Fruit fly (Drosophila melanogaster) whole organism, embryonic: ENCODE results near the gene Moe.

Experiments
- Bteb2 ChIP-seq: fragments of 200-800 bp; sonication (Bioruptor generic); optimal IDR thresholded peaks from 2 replicates; lab custom pipeline; 2016; ENCODE audit warnings: missing biosample characterization, missing genetic modification characterization
- CG10267 ChIP-seq: fragments of 200-800 bp; sonication (Bioruptor generic); optimal IDR thresholded peaks from 2 replicates; lab custom pipeline; 2018; ENCODE audit warnings: missing biosample characterization, mild to moderate bottlenecking, missing genetic modification characterization, moderate library complexity
- CG10366 ChIP-seq: fragments of 200-800 bp; sonication (Bioruptor generic); IDR thresholded peaks from 2 replicates; pipeline ENCODE4 v1.3.6; 2022; ENCODE audit warnings: missing biosample characterization, missing genetic modification characterization
- CG11696 ChIP-seq: fragments of 200-800 bp; sonication (Bioruptor generic); IDR thresholded peaks from 2 replicates; pipeline ENCODE4 v1.3.6; 2022; ENCODE audit warnings: missing biosample characterization, missing genetic modification characterization
- CG12391 ChIP-seq: fragments of 200-800 bp; sonication (Bioruptor generic); optimal IDR thresholded peaks from 3 replicates; lab custom pipeline; 2018; ENCODE audit warnings: missing biosample characterization, mild to moderate bottlenecking, missing genetic modification characterization, moderate library complexity
- CG12659 ChIP-seq: fragments of 200-800 bp; sonication (Bioruptor generic); optimal IDR thresholded peaks from 3 replicates; lab custom pipeline; 2017; ENCODE audit warnings: mild to moderate bottlenecking, missing biosample characterization, missing genetic modification reagents, missing genetic modification characterization
- CG14710 ChIP-seq: fragments of 200-800 bp; sonication (Bioruptor generic); optimal IDR thresholded peaks from 3 replicates; lab custom pipeline; 2019; ENCODE audit warnings: missing biosample characterization, mild to moderate bottlenecking, missing genetic modification characterization, moderate library complexity
- CG1602 ChIP-seq: fragments of 200-800 bp; sonication (Bioruptor generic); optimal IDR thresholded peaks from 3 replicates; lab custom pipeline; 2016; ENCODE audit warnings: missing biosample characterization, missing genetic modification characterization
- CG17361 ChIP-seq: fragments of 200-800 bp; sonication (Bioruptor generic); IDR thresholded peaks from 3 replicates; pipeline ENCODE4 v1.3.6; 2022; ENCODE audit warnings: missing biosample characterization, missing genetic modification characterization
- CG17385 ChIP-seq: fragments of 200-800 bp; sonication (Bioruptor generic); optimal IDR thresholded peaks from 3 replicates; lab custom pipeline; 2018; ENCODE audit warnings: missing biosample characterization, mild to moderate bottlenecking, missing genetic modification characterization
- CG18262 ChIP-seq: fragments of 200-800 bp; optimal IDR thresholded peaks from 3 replicates; lab custom pipeline; 2019; ENCODE audit warnings: missing biosample characterization, mild to moderate bottlenecking, missing genetic modification characterization, moderate library complexity
- CG2116 ChIP-seq: fragments of 200-800 bp; sonication (Bioruptor generic); optimal IDR thresholded peaks from 3 replicates; lab custom pipeline; 2018; ENCODE audit warnings: missing biosample characterization, mild to moderate bottlenecking, missing genetic modification characterization
- CG2129 ChIP-seq: fragments of 200-800 bp; sonication (Bioruptor generic); IDR thresholded peaks from 2 replicates; pipeline ENCODE4 v1.3.6; 2022; ENCODE audit warnings: missing biosample characterization, missing genetic modification characterization; ENCODE audit not compliant: partially characterized antibody
- CG2678 ChIP-seq: fragments of 200-800 bp; sonication (Bioruptor generic); optimal IDR thresholded peaks from 3 replicates; lab custom pipeline; 2019; ENCODE audit warnings: missing biosample characterization, mild to moderate bottlenecking, missing genetic modification characterization, moderate library complexity
- CG30431 ChIP-seq: fragments of 200-800 bp; sonication (Bioruptor generic); optimal IDR thresholded peaks from 2 replicates; lab custom pipeline; 2017; ENCODE audit warnings: missing biosample characterization, missing genetic modification characterization
- CG31441 ChIP-seq: fragments of 200-800 bp; sonication (Bioruptor generic); IDR thresholded peaks from 2 replicates; pipeline ENCODE4 v1.3.6; 2022; ENCODE audit warnings: missing biosample characterization, missing genetic modification characterization
- CG3726 ChIP-seq: fragments of 200-800 bp; sonication (Bioruptor generic); IDR thresholded peaks from 3 replicates; pipeline ENCODE4, ENCODE4 v1.3.6; 2022; ENCODE audit warnings: missing biosample characterization, missing genetic modification characterization
- CG4730 ChIP-seq: fragments of 200-800 bp; sonication (Bioruptor generic); IDR thresholded peaks from 2 replicates; pipeline ENCODE4 v1.3.6; 2022; ENCODE audit warnings: missing biosample characterization, missing genetic modification characterization
- CG6689 ChIP-seq: fragments of 200-800 bp; sonication (Bioruptor generic); IDR thresholded peaks from 2 replicates; pipeline ENCODE4 v1.3.6; 2022; ENCODE audit warnings: missing biosample characterization, missing genetic modification characterization
- CG6791 ChIP-seq: fragments of 200-800 bp; sonication (Bioruptor generic); IDR thresholded peaks from 3 replicates; pipeline ENCODE4 v1.3.6; 2022; ENCODE audit warnings: missing biosample characterization, missing genetic modification characterization; ENCODE audit not compliant: partially characterized antibody
- CG7839 ChIP-seq: fragments of 200-800 bp; sonication (Bioruptor generic); optimal IDR thresholded peaks from 3 replicates; lab custom pipeline; 2018; ENCODE audit warnings: missing biosample characterization, mild to moderate bottlenecking, missing genetic modification characterization, moderate library complexity
- CG8924 ChIP-seq: fragments of 200-800 bp; optimal IDR thresholded peaks from 3 replicates; lab custom pipeline; 2019; ENCODE audit warnings: missing biosample characterization, mild to moderate bottlenecking, missing genetic modification characterization, moderate library complexity
- CG9817 ChIP-seq: fragments of 200-800 bp; sonication (Bioruptor generic); optimal IDR thresholded peaks from 2 replicates; lab custom pipeline; 2018; ENCODE audit warnings: missing biosample characterization, mild to moderate bottlenecking, missing genetic modification characterization, moderate library complexity
- CHES-1-like ChIP-seq: fragments of 200-800 bp; sonication (Bioruptor generic); optimal IDR thresholded peaks from 2 replicates; lab custom pipeline; 2016; ENCODE audit warnings: missing biosample characterization, missing genetic modification characterization
- CrebB ChIP-seq: fragments of 200-800 bp; sonication (Bioruptor generic); optimal IDR thresholded peaks from 3 replicates; lab custom pipeline; 2018; ENCODE audit warnings: missing biosample characterization, mild to moderate bottlenecking, missing genetic modification characterization
- D ChIP-seq, 2 experiments: fragments of 200-800 bp in 1 of 2; fragments of >200 bp in 1 of 2; sonication (Bioruptor generic) in 1 of 2; optimal IDR thresholded peaks; 2 replicates in 1 of 2; 3 replicates in 1 of 2; lab custom pipeline; 2017; ENCODE audit warnings: mild to moderate bottlenecking in 1 of 2, missing biosample characterization in 1 of 2, missing genetic modification characterization in 1 of 2, missing genetic modification reagents in 1 of 2
- Drgx ChIP-seq: fragments of 200-800 bp; sonication (Bioruptor generic); IDR thresholded peaks from 2 replicates; pipeline ENCODE4 v1.3.6; 2022; ENCODE audit warnings: missing biosample characterization, missing genetic modification characterization
- E2f2 ChIP-seq: fragments of 200-800 bp; sonication (Bioruptor generic); IDR thresholded peaks from 2 replicates; pipeline ENCODE4 v1.3.6; 2022; ENCODE audit warnings: missing biosample characterization, missing genetic modification characterization
- Ets65A ChIP-seq: fragments of 200-800 bp; sonication (Bioruptor generic); peaks from one replicate; lab custom pipeline; 2016; ENCODE audit warnings: missing biosample characterization, missing genetic modification characterization
- Gug ChIP-seq: fragments of 200-800 bp; sonication (Bioruptor generic); IDR thresholded peaks from 4 replicates; pipeline ENCODE4 v1.3.6; 2022; ENCODE audit warnings: missing biosample characterization, missing genetic modification characterization
- HLHmδ ChIP-seq: fragments of 200-800 bp; sonication (Bioruptor generic); optimal IDR thresholded peaks from 2 replicates; lab custom pipeline; 2018; ENCODE audit warnings: missing biosample characterization, mild to moderate bottlenecking, missing genetic modification characterization, moderate library complexity
- Lim3 ChIP-seq: fragments of 200-800 bp; sonication (Bioruptor generic); IDR thresholded peaks from 2 replicates; pipeline ENCODE4 v1.3.6; 2022; ENCODE audit warnings: missing biosample characterization, missing genetic modification characterization
- Med ChIP-seq: fragments of 200-800 bp; sonication (Bioruptor generic); peaks from one replicate; lab custom pipeline; 2016; ENCODE audit warnings: missing biosample characterization, missing genetic modification characterization, mild to moderate bottlenecking, inconsistent platforms, moderate library complexity
- Myb ChIP-seq: fragments of 200-800 bp; sonication (Bioruptor generic); optimal IDR thresholded peaks from 2 replicates; lab custom pipeline; 2016; ENCODE audit warnings: missing biosample characterization, missing genetic modification characterization
- Opbp ChIP-seq: fragments of 200-800 bp; sonication (Bioruptor generic); IDR thresholded peaks from 3 replicates; pipeline ENCODE4 v1.3.6; 2022; ENCODE audit warnings: missing biosample characterization, missing genetic modification characterization; ENCODE audit not compliant: partially characterized antibody
- PHDP ChIP-seq: fragments of 200-800 bp; sonication (Bioruptor generic); optimal IDR thresholded peaks from 3 replicates; lab custom pipeline; 2018; ENCODE audit warnings: missing biosample characterization, mild to moderate bottlenecking, missing genetic modification characterization, moderate library complexity
- Sin3A ChIP-seq: fragments of >200 bp; optimal IDR thresholded peaks from 2 replicates; lab custom pipeline; 2018
- Vsx1 ChIP-seq: fragments of 200-800 bp; sonication (Bioruptor generic); optimal IDR thresholded peaks from 2 replicates; lab custom pipeline; 2017; ENCODE audit warnings: missing biosample characterization, mild to moderate bottlenecking, missing genetic modification characterization, missing genetic modification reagents
- az2 ChIP-seq: fragments of 200-800 bp; sonication (Bioruptor generic); optimal IDR thresholded peaks from 3 replicates; lab custom pipeline; 2016; ENCODE audit warnings: missing biosample characterization, missing genetic modification characterization
- chm ChIP-seq: fragments of 200-800 bp; sonication (Bioruptor generic); IDR thresholded peaks from 2 replicates; pipeline ENCODE4 v1.3.6; 2022; ENCODE audit warnings: missing biosample characterization, missing genetic modification characterization
- disco-r ChIP-seq: fragments of 200-800 bp; sonication (Bioruptor generic); optimal IDR thresholded peaks from 2 replicates; lab custom pipeline; 2016; ENCODE audit warnings: missing biosample characterization, missing genetic modification characterization
- emc ChIP-seq: fragments of 200-800 bp; sonication (Bioruptor generic); optimal IDR thresholded peaks from 2 replicates; lab custom pipeline; 2016; ENCODE audit warnings: missing biosample characterization, missing genetic modification characterization
- fd96Cb ChIP-seq: fragments of 200-800 bp; sonication (Bioruptor generic); optimal IDR thresholded peaks from 2 replicates; lab custom pipeline; 2018; ENCODE audit warnings: missing biosample characterization, mild to moderate bottlenecking, missing genetic modification characterization, moderate library complexity
- grau ChIP-seq: fragments of 200-800 bp; optimal IDR thresholded peaks from 3 replicates; lab custom pipeline; 2019; ENCODE audit warnings: missing biosample characterization, mild to moderate bottlenecking, missing genetic modification characterization, moderate library complexity
- gro ChIP-seq: fragments of 200-800 bp; sonication (Bioruptor generic); optimal IDR thresholded peaks from 2 replicates; lab custom pipeline; 2016; ENCODE audit warnings: missing biosample characterization, missing genetic modification characterization
- nerfin-1 ChIP-seq: fragments of 200-800 bp; sonication (Bioruptor generic); optimal IDR thresholded peaks from 3 replicates; lab custom pipeline; 2019; ENCODE audit warnings: missing biosample characterization, mild to moderate bottlenecking, missing genetic modification characterization, moderate library complexity
- nmo ChIP-seq: fragments of 200-800 bp; sonication (Bioruptor generic); optimal IDR thresholded peaks from 2 replicates; lab custom pipeline; 2018; ENCODE audit warnings: missing biosample characterization, mild to moderate bottlenecking, missing genetic modification characterization, moderate library complexity
- row ChIP-seq: fragments of 200-800 bp; sonication (Bioruptor generic); IDR thresholded peaks from 3 replicates; pipeline ENCODE4 v1.3.6; 2022; ENCODE audit warnings: missing biosample characterization, missing genetic modification characterization
- sd ChIP-seq: fragments of 200-800 bp; sonication (Bioruptor generic); optimal IDR thresholded peaks from 3 replicates; lab custom pipeline; 2018; ENCODE audit warnings: missing biosample characterization, mild to moderate bottlenecking, missing genetic modification characterization, moderate library complexity
- sens-2 ChIP-seq: fragments of 200-800 bp; sonication (Bioruptor generic); IDR thresholded peaks from 2 replicates; pipeline ENCODE4 v1.3.6; 2022; ENCODE audit warnings: missing biosample characterization, missing genetic modification characterization
- tgo ChIP-seq: fragments of 200-800 bp; sonication (Bioruptor generic); IDR thresholded peaks from 3 replicates; pipeline ENCODE4 v1.3.6; 2022; ENCODE audit warnings: missing biosample characterization, missing genetic modification characterization

Gene Moe

dm6 chrX:8866256-8866655 is 31.9 kb downstream of the Moe start (continued):
- TF ChIP-seq grau = peak; percentile 56
- TF ChIP-seq Ets65A (GFP tag; lab: Kevin White, UChicago) = no peak
- no peak for TF ChIP-seq CG6791 (GFP tag; lab: Robert Waterston, UW)
- peak; percentile 28 for TF ChIP-seq nmo (GFP tag; lab: Kevin White, UChicago)
- TF ChIP-seq CG10267 (tag; lab: Kevin White, UChicago) = peak; percentile 24
- peak; percentile 14 for TF ChIP-seq CG17385 (GFP tag; lab: Kevin White, UChicago)
- peak; percentile 43; the same call in 1 of the 3 replicates for TF ChIP-seq CG17361 (GFP tag; lab: Robert Waterston, UW)
- TF ChIP-seq fd96Cb (tag; lab: Kevin White, UChicago) = peak; percentile 15
- TF ChIP-seq Drgx (GFP tag; lab: Robert Waterston, UW) = peak; percentile 33; the same call in 1 of the 2 replicates
- no peak for TF ChIP-seq sens-2 (GFP tag; lab: Robert Waterston, UW)
- TF ChIP-seq Opbp (GFP tag; lab: Robert Waterston, UW) = no peak
- peak; percentile 14; the same call in 1 of the 2 replicates for TF ChIP-seq CG10366 (GFP tag; lab: Robert Waterston, UW)
- no peak for TF ChIP-seq Sin3A (lab: Kevin White, UChicago)
- no peak for TF ChIP-seq CG30431 (GFP tag; lab: Kevin White, UChicago)
- TF ChIP-seq CG1602 (GFP tag; lab: Kevin White, UChicago) = peak; percentile 10
- no peak for TF ChIP-seq Myb (GFP tag; lab: Kevin White, UChicago)
- TF ChIP-seq Bteb2 = no peak
- TF ChIP-seq CG6689 (GFP tag; lab: Robert Waterston, UW) = peak; percentile 39; the same call in 1 of the 2 replicates
- no peak for TF ChIP-seq CG2129 (GFP tag; lab: Robert Waterston, UW)
- TF ChIP-seq D (optimal IDR thresholded peaks at IDR 0.05; lab: Kevin White, UChicago) = no peak
- TF ChIP-seq D (GFP tag; optimal IDR thresholded peaks at IDR 0.05; lab: Kevin White, UChicago) = peak; percentile 2
- peak; percentile 23 for TF ChIP-seq CG14710 (tag; lab: Kevin White, UChicago)
- no peak for TF ChIP-seq CG4730
- peak; percentile 28 for TF ChIP-seq PHDP (tag; lab: Kevin White, UChicago)
- peak; percentile 2 for TF ChIP-seq CG12659
- no peak for TF ChIP-seq CHES-1-like (GFP tag; lab: Kevin White, UChicago)
- peak; percentile 22; the same call in 1 of the 3 replicates for TF ChIP-seq row (GFP tag; lab: Robert Waterston, UW)
- TF ChIP-seq CG9817 (tag; lab: Kevin White, UChicago) = peak; percentile 20
- no peak for TF ChIP-seq emc
- peak; percentile 27; the same call in 1 of the 3 replicates for TF ChIP-seq tgo (GFP tag; lab: Robert Waterston, UW)
- peak; percentile 66 for TF ChIP-seq CG2678 (tag; lab: Kevin White, UChicago)
- peak; percentile 40 for TF ChIP-seq CG8924 (tag; lab: Kevin White, UChicago)
- TF ChIP-seq CG18262 = peak; percentile 58
- TF ChIP-seq CG2116 (GFP tag; lab: Kevin White, UChicago) = no peak
- no peak for TF ChIP-seq Vsx1 (GFP tag; lab: Kevin White, UChicago)
- TF ChIP-seq HLHmδ (GFP tag; lab: Kevin White, UChicago) = no peak
- peak; percentile 51 for TF ChIP-seq CG31441 (GFP tag; lab: Robert Waterston, UW)
- no peak for TF ChIP-seq gro (GFP tag; lab: Kevin White, UChicago)
- TF ChIP-seq CG3726 = no peak
- no peak for TF ChIP-seq Med (GFP tag; lab: Kevin White, UChicago)
- no peak for TF ChIP-seq CG11696 (GFP tag; lab: Robert Waterston, UW)
- TF ChIP-seq E2f2 (GFP tag; lab: Robert Waterston, UW) = 0 out of 2 replicates have a peak, but pooled peaks have one; percentile 15
- TF ChIP-seq nerfin-1 (tag; lab: Kevin White, UChicago) = no peak
- no peak for TF ChIP-seq chm (GFP tag; lab: Robert Waterston, UW)
- no peak for TF ChIP-seq sd
- TF ChIP-seq CG7839 (tag; lab: Kevin White, UChicago) = peak; percentile 53
- TF ChIP-seq az2 (GFP tag; lab: Kevin White, UChicago) = no peak
- TF ChIP-seq disco-r (GFP tag; lab: Kevin White, UChicago) = no peak
- no peak for TF ChIP-seq Gug (GFP tag; lab: Robert Waterston, UW)
- TF ChIP-seq CG12391 (tag; lab: Kevin White, UChicago) = peak; percentile 27
- no peak for TF ChIP-seq Lim3 (GFP tag; lab: Robert Waterston, UW)
- no peak for TF ChIP-seq CrebB (tag; lab: Kevin White, UChicago)
